Fruit fly (Drosophila melanogaster): ENCODE measurements around the gene CG3164.

The CG3164 gene

DNA sequence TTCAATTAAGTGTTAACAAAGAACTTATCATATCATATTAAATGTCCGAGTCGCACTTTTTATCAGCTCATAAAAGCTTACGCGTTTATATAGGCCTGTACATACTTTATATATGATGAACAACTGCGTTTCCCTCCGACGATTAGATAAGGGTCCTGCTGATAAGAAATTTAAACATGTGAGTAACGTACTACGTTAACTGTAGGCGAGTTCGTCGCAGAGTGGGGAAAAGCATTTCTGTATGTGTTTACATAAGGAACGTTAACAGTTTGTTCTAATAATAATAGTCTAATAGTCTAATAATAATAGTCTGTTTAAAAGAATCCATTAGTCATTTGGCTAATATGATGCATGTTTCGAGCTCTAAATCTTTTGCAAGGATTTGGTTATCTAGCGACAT lies 39.8 kb upstream of the CG3164 start:
- TF ChIP-seq sens (GFP tag) (peak; percentile 40), exex (tag; optimal IDR thresholded peaks at IDR 0.05) (peak; percentile 91), B-H2 (GFP tag; optimal IDR thresholded peaks at IDR 0.05) (peak; percentile 13), grn (GFP tag; optimal IDR thresholded peaks at IDR 0.05) (peak; percentile 55), CG4617 (GFP tag; optimal IDR thresholded peaks at IDR 0.05; ENCODE audit: borderline replicate concordance) (no peak), CG2678 (tag; optimal IDR thresholded peaks at IDR 0.05) (peak; percentile 15), CG15514 (GFP tag; optimal IDR thresholded peaks at IDR 0.05) (no peak), CG1233 (GFP tag; optimal IDR thresholded peaks at IDR 0.05) (no peak), mirr (GFP tag; optimal IDR thresholded peaks at IDR 0.05) (peak; percentile 77), lab (GFP tag; optimal IDR thresholded peaks at IDR 0.05) (peak; percentile 13), CG34376 (GFP tag; optimal IDR thresholded peaks at IDR 0.05) (peak; percentile 22), CG13296 (GFP tag; optimal IDR thresholded peaks at IDR 0.05) (peak; percentile 21), CG9437 (GFP tag; optimal IDR thresholded peaks at IDR 0.05) (peak; percentile 10), eve (GFP tag; optimal IDR thresholded peaks at IDR 0.05) (peak in 1 of 2 experiments; percentile 10), Pdp1 (GFP tag; optimal IDR thresholded peaks at IDR 0.05) (peak in 1 of 2 experiments; percentile 69), gro (GFP tag; optimal IDR thresholded peaks at IDR 0.05) (no peak), sd (tag; optimal IDR thresholded peaks at IDR 0.05) (peak; percentile 21), Med (GFP tag) (peak; percentile 61), sug (tag; optimal IDR thresholded peaks at IDR 0.05) (peak; percentile 33), lbe (GFP tag; optimal IDR thresholded peaks at IDR 0.05) (peak; percentile 29), Hand (GFP tag; optimal IDR thresholded peaks at IDR 0.05) (no peak), CG17612 (GFP tag; IDR thresholded peaks at IDR 0.05) (no peak)

DNA sequence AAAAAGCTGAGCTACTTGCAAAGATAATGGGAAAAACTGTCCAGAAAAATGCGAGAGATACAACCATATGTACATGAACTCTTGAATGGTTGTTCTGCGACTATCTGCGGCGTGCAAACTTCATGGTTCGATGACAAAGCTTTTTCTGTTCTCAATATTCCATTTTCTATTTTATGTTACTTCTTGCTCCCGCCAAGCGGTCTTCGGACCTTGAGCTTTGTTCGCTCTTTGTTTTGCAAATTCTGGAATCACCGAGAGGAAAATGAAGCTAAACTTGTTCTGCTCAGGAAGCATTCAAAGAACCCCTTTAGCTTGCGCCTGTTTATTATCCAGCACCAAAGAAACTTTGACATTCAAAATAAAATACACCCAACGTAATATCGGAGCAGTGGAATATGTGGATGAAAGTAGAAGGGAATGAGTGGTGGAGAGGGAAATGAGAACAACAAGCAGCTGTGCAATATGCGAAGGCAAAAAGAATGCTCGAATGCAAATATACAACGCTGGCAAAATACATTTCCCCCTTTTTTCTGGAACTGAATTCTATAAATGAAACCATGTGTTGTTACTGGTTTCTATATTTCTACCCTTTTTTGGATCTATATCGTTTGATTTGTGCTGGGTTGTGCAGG lies 37.8 kb upstream of the CG3164 start:
- TF ChIP-seq bsh (GFP tag; optimal IDR thresholded peaks at IDR 0.05) (peak in 1 of 2 experiments; percentile 28), pum (GFP tag; optimal IDR thresholded peaks at IDR 0.05) (no peak), CG13894 (tag; optimal IDR thresholded peaks at IDR 0.05) (peak; percentile 20), nom (GFP tag; optimal IDR thresholded peaks at IDR 0.05) (peak; percentile 93)

DNA sequence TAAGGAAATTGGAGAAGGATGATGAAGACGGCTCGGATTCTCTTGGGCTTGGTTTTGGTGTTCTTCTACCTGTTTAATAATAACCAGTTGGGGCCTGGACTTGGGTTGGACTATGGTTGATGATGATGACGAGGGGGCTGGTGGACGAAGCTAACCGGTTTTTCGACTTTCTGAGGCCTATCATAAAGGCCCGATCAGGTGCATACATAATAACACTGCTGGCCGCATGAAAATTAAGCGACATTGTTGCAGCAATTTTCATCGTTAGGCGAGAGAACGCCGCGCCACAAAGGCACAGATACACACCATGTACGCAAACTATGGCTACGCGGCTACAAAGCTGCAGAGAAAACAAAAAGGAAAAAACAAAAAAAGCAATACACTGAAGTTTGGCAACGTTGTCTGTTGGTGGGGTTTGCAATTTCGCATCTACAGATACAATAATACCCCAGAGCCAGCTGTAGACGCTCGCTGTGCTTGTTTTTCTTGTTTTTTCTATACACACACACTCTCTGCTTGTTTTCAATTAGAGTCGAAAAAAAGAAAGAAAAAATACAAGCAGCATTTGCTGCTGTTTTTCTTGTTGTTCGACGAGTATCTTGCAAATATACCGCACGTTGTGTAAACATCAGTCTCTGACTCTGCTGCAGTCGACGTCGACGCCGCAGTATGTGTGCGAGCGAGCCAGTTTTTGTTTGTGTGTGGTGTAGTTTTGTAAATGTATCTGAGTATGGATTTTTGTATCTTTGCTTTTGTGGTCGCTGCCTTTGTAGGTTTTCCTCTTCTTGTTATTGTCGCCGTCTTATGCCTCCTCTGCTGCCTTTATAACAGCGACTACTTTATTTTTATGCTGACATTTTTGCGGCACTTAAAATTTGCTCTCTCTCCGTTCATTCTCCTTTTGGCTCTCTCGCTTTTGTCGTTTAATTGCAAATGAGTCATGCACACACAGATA lies 35.8 kb upstream of the CG3164 start:
- TF ChIP-seq CG12104 (GFP tag; optimal IDR thresholded peaks at IDR 0.05), result peak; percentile 49
- TF ChIP-seq CG14710 (tag; optimal IDR thresholded peaks at IDR 0.05), result peak; percentile 52
- TF ChIP-seq trh (GFP tag; optimal IDR thresholded peaks at IDR 0.05), result no peak
- TF ChIP-seq Blimp-1 (GFP tag; optimal IDR thresholded peaks at IDR 0.05), result peak; percentile 60
- no peak for TF ChIP-seq Lhr (GFP tag; optimal IDR thresholded peaks at IDR 0.05)
- TF ChIP-seq Fer2 (tag; optimal IDR thresholded peaks at IDR 0.05), result peak; percentile 64
- TF ChIP-seq CG4282 (GFP tag; optimal IDR thresholded peaks at IDR 0.05), result peak; percentile 67
- TF ChIP-seq Pdp1 (GFP tag; optimal IDR thresholded peaks at IDR 0.05), result peak; percentile 53 to 96
- no peak for TF ChIP-seq sisA (GFP tag; IDR thresholded peaks at IDR 0.05)
- TF ChIP-seq Neu2 (GFP tag; optimal IDR thresholded peaks at IDR 0.05; ENCODE audit: borderline replicate concordance), result no peak
- TF ChIP-seq Taf1 (GFP tag; IDR thresholded peaks at IDR 0.05), result no peak
- peak; percentile 60 for TF ChIP-seq NC2β (GFP tag; optimal IDR thresholded peaks at IDR 0.05)
- no peak for TF ChIP-seq CG34422 (GFP tag; IDR thresholded peaks at IDR 0.05)
- TF ChIP-seq CG5953 (GFP tag; IDR thresholded peaks at IDR 0.05), result no peak
- no peak for TF ChIP-seq CG42726 (GFP tag; IDR thresholded peaks at IDR 0.05; ENCODE audit: partially characterized antibody)
- TF ChIP-seq CG7987 (GFP tag; optimal IDR thresholded peaks at IDR 0.05), result peak; percentile 92
- no peak for TF ChIP-seq crol (GFP tag; IDR thresholded peaks at IDR 0.05)
- no peak for TF ChIP-seq br (optimal IDR thresholded peaks at IDR 0.05)
- no peak for TF ChIP-seq CG8765 (GFP tag; IDR thresholded peaks at IDR 0.05)
- TF ChIP-seq NC2α (GFP tag; optimal IDR thresholded peaks at IDR 0.05), result peak; percentile 41
- TF ChIP-seq jigr1 (GFP tag; IDR thresholded peaks at IDR 0.05), result no peak

All from whole organism, embryonic.